Worm (Caenorhabditis elegans) whole organism, early embryonic: ENCODE measurements around the gene B0284.3.

ENCODE experiments used
- B0310.2 ChIP-seq: sonication (generic microtip); optimal IDR thresholded peaks from 2 replicates; lab custom pipeline; 2016; ENCODE audit warnings: mild to moderate bottlenecking, missing genetic modification characterization, missing compliant biosample characterization
- F13C5.2 ChIP-seq: sonication (generic microtip); optimal IDR thresholded peaks from 2 replicates; lab custom pipeline; 2017; ENCODE audit warnings: mild to moderate bottlenecking, missing genetic modification characterization, inconsistent platforms, missing compliant biosample characterization
- aly-1 ChIP-seq: sonication (generic microtip); optimal IDR thresholded peaks from 2 replicates; lab custom pipeline; 2016; ENCODE audit warnings: missing genetic modification characterization, missing compliant biosample characterization
- ama-1 ChIP-seq: fragments of 150-350 bp; optimal IDR thresholded peaks from 2 replicates; lab custom pipeline; 2014
- ceh-13 ChIP-seq: fragments of 200-800 bp; sonication (Bioruptor generic); optimal IDR thresholded peaks from 2 replicates; lab custom pipeline; 2018; ENCODE audit warnings: mild to moderate bottlenecking, missing genetic modification characterization, missing compliant biosample characterization
- ceh-36 ChIP-seq: sonication (generic microtip); optimal IDR thresholded peaks from 2 replicates; lab custom pipeline; 2016; ENCODE audit warnings: missing genetic modification characterization, inconsistent platforms, missing compliant biosample characterization
- ets-7 ChIP-seq: sonication (generic microtip); optimal IDR thresholded peaks from 2 replicates; lab custom pipeline; 2016; ENCODE audit warnings: missing genotype, missing genetic modification characterization, missing compliant biosample characterization
- flt-1 ChIP-seq: fragments of 200-800 bp; sonication (Bioruptor generic); IDR thresholded peaks from 2 replicates; pipeline ENCODE4 v1.3.6; 2022; ENCODE audit warnings: missing genetic modification characterization, missing compliant biosample characterization
- hmbx-1 ChIP-seq: sonication (generic microtip); optimal IDR thresholded peaks from 2 replicates; lab custom pipeline; 2016; ENCODE audit warnings: mild to moderate bottlenecking, missing genetic modification characterization, missing compliant biosample characterization
- hmg-4 ChIP-seq: fragments of 200-800 bp; sonication (Bioruptor generic); optimal IDR thresholded peaks from 2 replicates; lab custom pipeline; 2018; ENCODE audit warnings: mild to moderate bottlenecking, missing genetic modification characterization, missing compliant biosample characterization
- hnd-1 ChIP-seq: sonication (generic microtip); optimal IDR thresholded peaks from 2 replicates; lab custom pipeline; 2016; ENCODE audit warnings: missing genetic modification characterization, missing compliant biosample characterization
- pes-1 ChIP-seq: fragments of 200-800 bp; sonication (Bioruptor generic); IDR thresholded peaks from 2 replicates; pipeline ENCODE4 v1.3.6; 2022; ENCODE audit warnings: missing genetic modification reagents, missing genetic modification characterization, missing compliant biosample characterization
- scrt-1 ChIP-seq: fragments of 200-800 bp; sonication (Bioruptor generic); IDR thresholded peaks from 2 replicates; pipeline ENCODE4 v1.3.6; 2022; ENCODE audit warnings: missing genetic modification characterization, missing compliant biosample characterization
- sea-1 ChIP-seq: fragments of 200-800 bp; sonication (Bioruptor generic); conservative IDR thresholded peaks from 2 replicates; pipeline ENCODE4 v1.3.6; 2022; ENCODE audit warnings: missing genetic modification characterization, missing compliant biosample characterization
- tbx-11 ChIP-seq: fragments of 200-800 bp; sonication (Bioruptor generic); IDR thresholded peaks from 2 replicates; pipeline ENCODE4 v1.3.6; 2022; ENCODE audit warnings: missing genetic modification characterization, missing compliant biosample characterization
- tbx-37 ChIP-seq: fragments of 200-800 bp; sonication (Bioruptor generic); conservative IDR thresholded peaks from 2 replicates; pipeline ENCODE4 v1.3.6; 2022; ENCODE audit warnings: missing genetic modification reagents, missing genetic modification characterization, missing compliant biosample characterization
- tra-4 ChIP-seq: sonication (generic microtip); optimal IDR thresholded peaks from 2 replicates; lab custom pipeline; 2017; ENCODE audit warnings: missing genetic modification characterization, missing compliant biosample characterization

B0284.3 gene

ce11 chrIII:4362332-4362731, 17.3 kb downstream of the B0284.3 start:
- TF ChIP-seq flt-1 (GFP tag; lab: Robert Waterston, UW) (0 out of 2 replicates have a peak, but pooled peaks have one; percentile 22), F13C5.2 (tag; lab: Kevin White, UChicago) (peak; percentile 4), scrt-1 (no peak), aly-1 (tag; lab: Kevin White, UChicago) (peak; percentile 1), hmbx-1 (tag; lab: Kevin White, UChicago) (no peak), ceh-13 (GFP tag; lab: Kevin White, UChicago) (peak; percentile 13), hnd-1 (no peak)

ce11 chrIII:4359900-4360299, 19.7 kb downstream of the B0284.3 start:
- TF ChIP-seq tra-4 = no peak
- TF ChIP-seq ama-1 (lab: Kevin White, UChicago) = no peak
- TF ChIP-seq F13C5.2 (tag; lab: Kevin White, UChicago) = no peak
- no peak for TF ChIP-seq B0310.2 (tag; lab: Kevin White, UChicago)
- no peak for TF ChIP-seq hmg-4 (GFP tag; lab: Kevin White, UChicago)

DNA sequence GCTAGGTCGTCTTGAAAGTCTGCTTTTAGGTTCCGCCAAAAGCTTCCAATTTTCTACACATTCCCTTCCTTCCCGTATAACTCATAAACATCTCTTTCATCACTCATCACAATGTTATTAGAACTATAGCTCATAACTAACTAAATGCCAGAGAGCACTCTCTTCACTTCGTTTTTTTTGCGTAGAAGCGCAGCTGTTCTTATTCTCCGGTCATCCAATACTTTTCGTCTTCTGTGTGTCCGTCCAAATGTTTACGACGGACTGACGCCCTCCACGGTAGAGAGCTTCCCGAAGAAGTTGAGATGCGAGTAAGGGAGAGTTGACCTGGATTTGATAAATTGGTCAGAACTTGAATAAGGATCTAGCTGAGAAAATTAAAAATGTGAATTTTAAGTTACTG, 20.4 kb downstream of the B0284.3 start:
- TF ChIP-seq flt-1 (GFP tag; lab: Robert Waterston, UW) (no peak), ceh-36 (no peak), ets-7 (no peak), tra-4 (no peak), ceh-13 (GFP tag; lab: Kevin White, UChicago) (no peak), aly-1 (tag; lab: Kevin White, UChicago) (no peak), tbx-37 (GFP tag; lab: Robert Waterston, UW) (no peak), sea-1 (GFP tag; lab: Robert Waterston, UW) (no peak), F13C5.2 (tag; lab: Kevin White, UChicago) (no peak), pes-1 (GFP tag; lab: Robert Waterston, UW) (no peak), B0310.2 (tag; lab: Kevin White, UChicago) (no peak), hnd-1 (no peak), scrt-1 (no peak), ama-1 (lab: Kevin White, UChicago) (no peak), hmg-4 (GFP tag; lab: Kevin White, UChicago) (no peak)

DNA sequence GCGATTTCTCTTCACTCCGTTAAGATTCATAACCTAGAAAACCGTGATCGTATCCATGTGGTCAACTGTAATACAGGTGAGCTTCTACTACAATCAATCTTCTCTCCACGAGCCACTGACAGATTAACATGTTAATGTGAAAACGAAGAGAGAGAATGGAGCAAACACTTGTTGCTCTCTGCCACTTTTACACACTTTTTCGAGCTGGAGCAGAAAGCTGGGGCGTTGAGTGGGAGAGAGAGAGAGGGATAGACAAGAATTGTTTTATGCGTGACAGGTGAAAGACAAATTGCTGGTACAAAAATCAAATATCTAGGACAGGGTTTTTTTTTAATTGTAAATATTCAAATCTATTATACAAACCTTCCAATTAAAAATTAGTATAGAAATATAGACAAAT, 21.3 kb downstream of the B0284.3 start:
- no peak for TF ChIP-seq hmbx-1 (tag; lab: Kevin White, UChicago)
- no peak for TF ChIP-seq ceh-36
- TF ChIP-seq tbx-11 = no peak
- no peak for TF ChIP-seq tra-4
- no peak for TF ChIP-seq pes-1 (GFP tag; lab: Robert Waterston, UW)

- TF ChIP-seq hnd-1 = no peak
- TF ChIP-seq ceh-13 (GFP tag; lab: Kevin White, UChicago) = no peak
- no peak for TF ChIP-seq aly-1 (tag; lab: Kevin White, UChicago)
- TF ChIP-seq ceh-36 = no peak
- TF ChIP-seq ama-1 (lab: Kevin White, UChicago) = no peak
- no peak for TF ChIP-seq tbx-11
- TF ChIP-seq scrt-1 = no peak
- TF ChIP-seq tbx-37 (GFP tag; lab: Robert Waterston, UW) = no peak
- no peak for TF ChIP-seq flt-1 (GFP tag; lab: Robert Waterston, UW)
- TF ChIP-seq hmg-4 (GFP tag; lab: Kevin White, UChicago) = no peak
- no peak for TF ChIP-seq B0310.2 (tag; lab: Kevin White, UChicago)
- TF ChIP-seq hmbx-1 (tag; lab: Kevin White, UChicago) = no peak
- TF ChIP-seq ets-7 = no peak
- TF ChIP-seq pes-1 (GFP tag; lab: Robert Waterston, UW) = no peak
- TF ChIP-seq F13C5.2 (tag; lab: Kevin White, UChicago) = no peak
- no peak for TF ChIP-seq tra-4
- TF ChIP-seq sea-1 (GFP tag; lab: Robert Waterston, UW) = no peak
These were observed 22.2 kb downstream of the B0284.3 start for ce11 chrIII:4357438-4357837.

DNA sequence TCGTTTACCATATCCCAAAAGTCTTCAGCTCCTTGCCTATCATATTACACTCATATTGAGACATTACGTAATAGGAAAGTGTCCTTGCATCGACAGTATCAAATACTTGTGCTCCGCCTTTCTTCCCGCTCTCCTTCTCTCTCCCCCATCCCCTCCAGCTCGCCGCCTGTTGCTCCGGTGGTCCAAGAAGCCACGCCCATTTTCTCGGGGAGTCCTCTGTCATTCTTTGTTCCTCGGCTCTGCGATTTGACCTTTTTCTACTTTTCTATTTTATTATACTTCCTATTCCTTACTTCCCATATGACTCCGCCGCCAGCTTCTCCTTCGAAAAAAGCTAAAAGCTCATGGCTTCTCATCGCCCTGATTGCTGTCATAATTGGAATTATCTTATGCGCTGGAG, 23.2 kb downstream of the B0284.3 start, which contains the start of gene mnp-1:
mnp-1 (plus strand) TSS at position 211 of the 400 bp plus-strand sequence.
- TF ChIP-seq B0310.2 (tag; lab: Kevin White, UChicago) = no peak
- no peak for TF ChIP-seq pes-1 (GFP tag; lab: Robert Waterston, UW)
- TF ChIP-seq hmg-4 (GFP tag; lab: Kevin White, UChicago) = no peak
- TF ChIP-seq ets-7 = no peak
- no peak for TF ChIP-seq ceh-36
- TF ChIP-seq tbx-11 = no peak
- no peak for TF ChIP-seq scrt-1
- no peak for TF ChIP-seq sea-1 (GFP tag; lab: Robert Waterston, UW)
- TF ChIP-seq ceh-13 (GFP tag; lab: Kevin White, UChicago) = no peak
- no peak for TF ChIP-seq flt-1 (GFP tag; lab: Robert Waterston, UW)
- no peak for TF ChIP-seq aly-1 (tag; lab: Kevin White, UChicago)
- no peak for TF ChIP-seq F13C5.2 (tag; lab: Kevin White, UChicago)
- TF ChIP-seq hmbx-1 (tag; lab: Kevin White, UChicago) = no peak
- no peak for TF ChIP-seq ama-1 (lab: Kevin White, UChicago)
- no peak for TF ChIP-seq tra-4
- no peak for TF ChIP-seq hnd-1
- TF ChIP-seq tbx-37 (GFP tag; lab: Robert Waterston, UW) = no peak

DNA sequence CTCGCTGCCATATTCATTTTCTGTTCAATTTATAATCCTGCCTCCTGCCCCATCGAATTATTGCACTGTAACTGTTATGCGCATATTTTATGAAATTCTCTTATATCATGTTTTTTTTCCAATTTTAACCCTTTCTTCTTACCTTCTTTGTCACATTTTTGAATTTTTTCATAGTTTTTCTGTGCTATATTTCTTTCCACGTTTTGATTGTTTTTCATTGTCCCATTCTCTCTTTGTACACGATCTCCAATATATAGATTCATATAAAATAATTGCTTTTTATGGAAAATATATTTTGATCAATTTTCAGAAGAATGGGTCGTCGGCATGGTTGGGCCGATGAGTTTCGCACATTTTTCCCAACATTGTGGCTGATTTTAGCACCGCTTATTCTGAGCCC, 29.8 kb downstream of the B0284.3 start, which contains the start of gene B0285.6:
B0285.6 (plus strand) TSS at position 301 of the 400 bp plus-strand sequence.
- TF ChIP-seq hnd-1 (no peak), sea-1 (GFP tag; lab: Robert Waterston, UW) (no peak)

DNA sequence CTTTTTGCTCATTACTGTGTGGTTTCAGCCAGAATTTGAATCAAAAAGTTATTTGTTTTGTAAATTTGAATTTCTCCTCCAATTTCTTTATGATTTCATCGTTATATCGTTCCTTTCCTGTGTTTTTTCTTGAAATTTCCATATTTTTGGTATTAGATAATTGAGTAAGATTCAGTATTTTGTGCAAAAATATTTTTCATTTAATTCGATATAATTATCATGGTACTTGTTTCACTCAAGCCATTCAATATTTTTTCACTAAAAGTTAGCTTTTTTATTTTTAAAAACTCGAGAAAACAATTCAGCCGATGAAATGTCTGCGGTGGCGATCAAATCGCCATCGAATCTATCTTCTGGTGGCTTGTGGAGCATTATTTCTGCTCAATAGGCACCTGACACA, 34.6 kb downstream of the B0284.3 start, which contains the start of gene hse-5:
hse-5 (plus strand) TSS at position 301 of the 400 bp plus-strand sequence.
- TF ChIP-seq ceh-13 (GFP tag; lab: Kevin White, UChicago) (no peak), hmbx-1 (tag; lab: Kevin White, UChicago) (no peak)
